Fruit fly (Drosophila melanogaster): Measurements from ENCODE around the gene CG43133.

The CG43133 gene

DNA sequence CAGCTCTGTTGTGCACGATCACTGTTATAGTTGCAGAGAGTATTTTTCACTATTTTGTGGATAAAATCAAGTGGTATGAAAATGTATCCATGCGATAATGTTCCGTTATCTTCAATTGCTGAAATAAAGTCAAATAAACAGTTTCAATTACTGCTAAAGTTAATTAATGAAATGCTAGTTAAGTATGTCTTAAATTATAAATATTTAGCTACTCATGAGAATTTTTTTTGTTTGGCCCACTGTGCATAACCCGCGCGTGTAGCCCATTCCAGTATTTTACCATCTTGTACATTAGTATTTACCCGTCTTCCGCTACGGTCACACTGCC is 44.5 kb downstream of the CG43133 start, which contains the start of gene Ada3 (continued):
- TF ChIP-seq shn (GFP tag; optimal IDR thresholded peaks at IDR 0.05), result peak; percentile 70
- TF ChIP-seq ranshi (GFP tag; IDR thresholded peaks at IDR 0.05), result peak; percentile 43; the same call in 1 of the 2 replicates
- TF ChIP-seq CG2120 (GFP tag; optimal IDR thresholded peaks at IDR 0.05), result peak; percentile 90
- TF ChIP-seq Hr3 (GFP tag; optimal IDR thresholded peaks at IDR 0.05), result peak; percentile 79
- no peak for TF ChIP-seq Scr (GFP tag; IDR thresholded peaks at IDR 0.05; ENCODE audit: partially characterized antibody)
- TF ChIP-seq luna (GFP tag; optimal IDR thresholded peaks at IDR 0.05), result no peak
- TF ChIP-seq D19A (tag; optimal IDR thresholded peaks at IDR 0.05), result peak; percentile 38
- peak; percentile 69 for TF ChIP-seq Ssrp (tag; optimal IDR thresholded peaks at IDR 0.05)
- TF ChIP-seq corto (GFP tag; optimal IDR thresholded peaks at IDR 0.05), result no peak
- peak; percentile 7 for TF ChIP-seq salm (tag; optimal IDR thresholded peaks at IDR 0.05)
- TF ChIP-seq CG12769 (tag; optimal IDR thresholded peaks at IDR 0.05), result peak; percentile 80
- peak; percentile 48 for TF ChIP-seq maf-S (GFP tag; optimal IDR thresholded peaks at IDR 0.05)
- peak; percentile 51 for TF ChIP-seq ttk (GFP tag; IDR thresholded peaks at IDR 0.05)
- TF ChIP-seq Nf-YB (GFP tag; optimal IDR thresholded peaks at IDR 0.05), result peak; percentile 16
- peak; percentile 75 for TF ChIP-seq Ptx1 (GFP tag; IDR thresholded peaks at IDR 0.05)
- TF ChIP-seq CG6854 (GFP tag; optimal IDR thresholded peaks at IDR 0.05), result no peak
- peak; percentile 36 for TF ChIP-seq Elba2 (GFP tag; optimal IDR thresholded peaks at IDR 0.05)
- peak; percentile 34 for TF ChIP-seq CG13123 (GFP tag; optimal IDR thresholded peaks at IDR 0.05)
- TF ChIP-seq CG5180 (GFP tag; optimal IDR thresholded peaks at IDR 0.05), result no peak
- no peak for TF ChIP-seq CG6813 (GFP tag; optimal IDR thresholded peaks at IDR 0.05)
- TF ChIP-seq mam (GFP tag; optimal IDR thresholded peaks at IDR 0.05), result peak; percentile 83
- no peak for TF ChIP-seq CG11696 (GFP tag; IDR thresholded peaks at IDR 0.05)
- peak; percentile 71 for TF ChIP-seq pum (GFP tag; optimal IDR thresholded peaks at IDR 0.05)
- peak; percentile 20; the same call in 1 of the 2 replicates for TF ChIP-seq CG10366 (GFP tag; IDR thresholded peaks at IDR 0.05)
- peak; percentile 61 for TF ChIP-seq CG18619 (GFP tag; optimal IDR thresholded peaks at IDR 0.05)
- no peak for TF ChIP-seq sima (GFP tag; optimal IDR thresholded peaks at IDR 0.05)
- peak; percentile 87 for TF ChIP-seq CG4424 (GFP tag; optimal IDR thresholded peaks at IDR 0.05)
- TF ChIP-seq CG2199 (GFP tag; IDR thresholded peaks at IDR 0.05), result no peak
- peak; percentile 54; the same call in 1 of the 3 replicates for TF ChIP-seq CG11695 (GFP tag; IDR thresholded peaks at IDR 0.05)
- TF ChIP-seq aop (GFP tag; IDR thresholded peaks at IDR 0.05), result no peak
- no peak for TF ChIP-seq mld (GFP tag; IDR thresholded peaks at IDR 0.05; ENCODE audit: partially characterized antibody)
- peak; percentile 79 for TF ChIP-seq Chrac-16 (GFP tag; optimal IDR thresholded peaks at IDR 0.05)
- peak; percentile 92 for TF ChIP-seq CG3995 (GFP tag; optimal IDR thresholded peaks at IDR 0.05)
- peak; percentile 39 for TF ChIP-seq Dek (tag; optimal IDR thresholded peaks at IDR 0.05)
- TF ChIP-seq CG6175 (GFP tag; IDR thresholded peaks at IDR 0.05), result 0 out of 3 replicates have a peak, but pooled peaks have one; percentile 31
- peak; percentile 62 for TF ChIP-seq CG4404 (GFP tag; IDR thresholded peaks at IDR 0.05)
- TF ChIP-seq kah (GFP tag; optimal IDR thresholded peaks at IDR 0.05), result no peak
- peak; percentile 78 for TF ChIP-seq CG12391 (tag; optimal IDR thresholded peaks at IDR 0.05)
- peak; percentile 95 for TF ChIP-seq Med (GFP tag)
- TF ChIP-seq vnd (GFP tag; IDR thresholded peaks at IDR 0.05; ENCODE audit: partially characterized antibody), result no peak
- no peak for TF ChIP-seq jing (GFP tag; optimal IDR thresholded peaks at IDR 0.05)
- peak; percentile 76 to 81 for TF ChIP-seq dpn (GFP tag; optimal IDR thresholded peaks at IDR 0.05)
- TF ChIP-seq slbo (GFP tag; IDR thresholded peaks at IDR 0.05), result peak; percentile 76
- TF ChIP-seq lola (GFP tag; optimal IDR thresholded peaks at IDR 0.05), result peak in 1 of 3 experiments; percentile 73
- 0 out of 2 replicates have a peak, but pooled peaks have one; percentile 53 for TF ChIP-seq danr (GFP tag; IDR thresholded peaks at IDR 0.05)
- peak; percentile 37 for TF ChIP-seq Hey (tag; optimal IDR thresholded peaks at IDR 0.05)
- TF ChIP-seq CG3163 (GFP tag; optimal IDR thresholded peaks at IDR 0.05), result peak; percentile 19
- TF ChIP-seq CG17385 (GFP tag; optimal IDR thresholded peaks at IDR 0.05), result peak; percentile 57
- TF ChIP-seq Hr51 (GFP tag; optimal IDR thresholded peaks at IDR 0.05), result peak; percentile 72 to 77
- TF ChIP-seq hth (optimal IDR thresholded peaks at IDR 0.05), result no peak
- peak; percentile 65 for TF ChIP-seq emc (GFP tag; optimal IDR thresholded peaks at IDR 0.05)
